Worm (Caenorhabditis elegans) whole organism, midembryonic: Measurements from ENCODE around the gene egl-20.

Source experiments
- T22C8.4 ChIP-seq: fragments of 200-800 bp; sonication (Bioruptor generic); IDR thresholded peaks from 2 replicates; pipeline ENCODE4 v1.3.6; 2022; ENCODE audit warnings: missing genetic modification characterization, missing compliant biosample characterization
- cog-1 ChIP-seq: sonication (generic microtip); optimal IDR thresholded peaks from 2 replicates; lab custom pipeline; 2016; ENCODE audit warnings: missing genetic modification characterization, missing compliant biosample characterization
- flt-1 ChIP-seq: fragments of 200-800 bp; sonication (Bioruptor generic); IDR thresholded peaks from 2 replicates; pipeline ENCODE4 v1.3.6; 2022; ENCODE audit warnings: missing genetic modification characterization, missing compliant biosample characterization
- klf-2 ChIP-seq: fragments of 200-800 bp; sonication (Bioruptor generic); conservative IDR thresholded peaks from 2 replicates; pipeline ENCODE4 v1.3.6; 2022; ENCODE audit warnings: missing genetic modification reagents, missing genetic modification characterization, missing compliant biosample characterization
- med-1 ChIP-seq: sonication (generic microtip); optimal IDR thresholded peaks from 2 replicates; lab custom pipeline; 2017; ENCODE audit warnings: missing genetic modification characterization, mild to moderate bottlenecking, missing compliant biosample characterization, antibody characterized with exemption, missing genetic modification reagents; ENCODE audit not compliant: insufficient read depth
- ref-1 ChIP-seq: fragments of 200-800 bp; sonication (Bioruptor generic); conservative IDR thresholded peaks from 2 replicates; pipeline ENCODE4 v1.3.6; 2022; ENCODE audit warnings: missing genetic modification reagents, missing genetic modification characterization, missing compliant biosample characterization
- tab-1 ChIP-seq: fragments of 200-800 bp; sonication (Bioruptor generic); IDR thresholded peaks from 2 replicates; pipeline ENCODE4 v1.3.6; 2022; ENCODE audit warnings: missing genetic modification characterization, missing compliant biosample characterization
- ztf-23 ChIP-seq: fragments of 200-800 bp; sonication (Bioruptor generic); IDR thresholded peaks from 2 replicates; pipeline ENCODE4 v1.3.6; 2022; ENCODE audit warnings: missing genetic modification reagents, missing genetic modification characterization, missing compliant biosample characterization
- ztf-29 ChIP-seq: fragments of 200-800 bp; sonication (Bioruptor generic); IDR thresholded peaks from 2 replicates; pipeline ENCODE4 v1.3.6; 2022; ENCODE audit warnings: missing genetic modification reagents, missing genetic modification characterization, missing compliant biosample characterization

egl-20 gene

DNA sequence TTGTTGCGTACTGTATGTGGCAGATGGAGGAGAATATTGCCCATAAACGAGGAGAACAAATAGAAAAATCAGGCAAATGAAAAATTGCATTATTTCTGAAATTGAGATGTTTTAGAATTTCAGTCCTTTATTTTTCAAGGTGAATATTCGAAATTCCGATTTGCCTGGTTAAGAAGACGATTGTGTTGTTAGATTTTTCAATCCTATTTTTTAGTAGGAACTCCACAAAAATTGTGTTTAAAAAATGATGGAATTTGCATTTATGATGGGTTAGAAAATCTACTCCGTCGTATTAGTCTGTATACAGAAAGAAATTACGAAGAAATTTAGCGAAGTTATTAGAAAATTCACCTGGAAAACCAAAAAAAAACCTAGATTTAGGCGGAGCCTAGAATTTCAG is at the start of gene egl-20:
Gene egl-20 (minus strand): TSS at position 101 of the 400 bp plus-strand sequence.
- TF ChIP-seq ztf-29 (GFP tag; lab: Robert Waterston, UW) (no peak), T22C8.4 (GFP tag; lab: Robert Waterston, UW) (no peak), med-1 (GFP tag; lab: Kevin White, UChicago) (no peak), tab-1 (GFP tag; lab: Robert Waterston, UW) (no peak), ref-1 (no peak), ztf-23 (GFP tag; lab: Robert Waterston, UW) (no peak), flt-1 (GFP tag; lab: Robert Waterston, UW) (no peak), cog-1 (tag; lab: Kevin White, UChicago) (no peak), klf-2 (no peak)

- TF ChIP-seq klf-2 (no peak), tab-1 (GFP tag; lab: Robert Waterston, UW) (no peak), ref-1 (no peak), ztf-29 (GFP tag; lab: Robert Waterston, UW) (no peak), med-1 (GFP tag; lab: Kevin White, UChicago) (no peak), ztf-23 (GFP tag; lab: Robert Waterston, UW) (no peak), T22C8.4 (GFP tag; lab: Robert Waterston, UW) (no peak), cog-1 (tag; lab: Kevin White, UChicago) (no peak), flt-1 (GFP tag; lab: Robert Waterston, UW) (no peak)
Observed at ce11 chrIV:9864778-9865177, 49.4 kb upstream of the egl-20 start, which contains the start of the genes K07F5.15 and K07F5.22. TSS of gene K07F5.15 (plus strand) at chrIV:9865078. TSS of gene K07F5.22 (plus strand) at chrIV:9865078.

DNA sequence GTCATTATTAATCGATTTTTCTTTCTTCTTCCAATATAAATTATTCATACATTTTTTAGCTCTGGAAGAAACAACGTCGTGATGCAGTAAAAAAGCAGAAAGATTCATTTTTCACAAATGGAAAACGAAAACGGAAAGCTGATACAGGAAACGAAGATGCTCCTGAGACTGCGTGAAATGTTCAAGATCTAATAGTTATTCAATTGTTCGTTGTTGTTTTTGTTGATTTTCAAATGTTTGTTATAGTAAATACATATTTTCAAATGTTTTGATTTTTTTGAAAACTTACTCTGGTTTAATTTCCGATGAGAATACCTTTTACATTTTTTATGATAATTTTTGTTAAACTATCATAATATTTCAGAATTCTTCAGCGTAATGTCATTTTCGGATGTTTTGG is 48.5 kb upstream of the egl-20 start, which contains the start of gene K07F5.16:
Gene K07F5.16 (plus strand): TSS at position 301 of the 400 bp plus-strand sequence.
- TF ChIP-seq klf-2 (no peak), med-1 (GFP tag; lab: Kevin White, UChicago) (no peak), flt-1 (GFP tag; lab: Robert Waterston, UW) (no peak), ref-1 (no peak), tab-1 (GFP tag; lab: Robert Waterston, UW) (no peak), T22C8.4 (GFP tag; lab: Robert Waterston, UW) (no peak)

DNA sequence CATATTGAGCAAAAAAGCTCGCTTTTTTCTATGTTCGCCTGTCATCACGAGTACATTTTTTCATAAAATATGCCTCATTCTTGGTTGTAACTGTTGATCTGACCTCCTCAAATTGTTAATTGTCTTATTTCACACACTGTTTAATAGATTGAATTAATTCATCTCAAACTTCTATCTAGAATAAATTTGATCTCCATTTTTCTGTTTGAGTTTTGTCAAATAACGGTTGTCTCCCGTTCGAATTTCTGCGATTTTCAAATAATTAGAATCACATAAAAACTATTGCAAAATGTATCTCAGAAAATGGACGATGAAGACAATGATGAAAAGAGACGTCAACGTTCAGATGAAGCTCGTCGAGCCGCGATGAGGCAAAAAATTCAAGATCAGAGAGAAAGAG is 46.6 kb upstream of the egl-20 start, which contains the start of gene K07F5.14:
Gene K07F5.14 (plus strand): TSS at position 301 of the 400 bp plus-strand sequence.
- TF ChIP-seq ztf-29 (GFP tag; lab: Robert Waterston, UW) = no peak
- no peak for TF ChIP-seq med-1 (GFP tag; lab: Kevin White, UChicago)
- TF ChIP-seq ztf-23 (GFP tag; lab: Robert Waterston, UW) = no peak
- TF ChIP-seq ref-1 = no peak
- no peak for TF ChIP-seq klf-2
- TF ChIP-seq tab-1 (GFP tag; lab: Robert Waterston, UW) = no peak
- TF ChIP-seq cog-1 (tag; lab: Kevin White, UChicago) = no peak
- TF ChIP-seq T22C8.4 (GFP tag; lab: Robert Waterston, UW) = no peak
- TF ChIP-seq flt-1 (GFP tag; lab: Robert Waterston, UW) = no peak

ce11 chrIV:9858970-9859369 is 43.6 kb upstream of the egl-20 start:
- TF ChIP-seq flt-1 (GFP tag; lab: Robert Waterston, UW) = no peak

DNA sequence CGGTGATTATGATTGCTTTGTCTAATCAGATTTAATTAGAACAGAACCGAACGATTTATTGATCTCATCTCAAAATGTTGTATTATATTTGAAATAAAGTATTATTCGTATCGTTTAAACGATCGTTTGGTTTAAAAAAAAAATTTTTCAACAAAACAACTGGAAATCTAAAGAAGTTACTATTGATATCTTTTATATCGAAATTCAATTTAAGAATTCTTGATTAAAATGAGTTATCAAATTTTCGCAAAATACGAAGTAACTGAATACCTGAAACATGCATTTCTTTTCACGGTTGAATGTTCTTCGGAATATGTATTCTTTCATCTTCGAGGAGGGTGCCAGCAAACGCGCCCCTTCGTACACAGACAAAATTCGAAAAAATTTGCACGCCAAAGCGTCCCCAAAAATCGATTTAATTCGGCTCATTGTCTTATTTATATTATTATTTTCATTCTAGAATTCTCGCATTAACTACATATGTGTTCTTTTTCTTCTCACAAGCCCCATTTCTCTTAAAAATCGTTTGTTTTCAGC is 42.7 kb upstream of the egl-20 start, which contains the start of gene npp-1:
Gene npp-1 (plus strand): TSS at position 537 of the 537 bp plus-strand sequence.
- TF ChIP-seq T22C8.4 (GFP tag; lab: Robert Waterston, UW) (no peak), klf-2 (no peak), ztf-29 (GFP tag; lab: Robert Waterston, UW) (no peak), cog-1 (tag; lab: Kevin White, UChicago) (no peak)

- TF ChIP-seq T22C8.4 (GFP tag; lab: Robert Waterston, UW) (no peak), klf-2 (no peak), flt-1 (GFP tag; lab: Robert Waterston, UW) (no peak), cog-1 (tag; lab: Kevin White, UChicago) (no peak), med-1 (GFP tag; lab: Kevin White, UChicago) (no peak), ref-1 (no peak), tab-1 (GFP tag; lab: Robert Waterston, UW) (no peak), ztf-29 (GFP tag; lab: Robert Waterston, UW) (no peak), ztf-23 (GFP tag; lab: Robert Waterston, UW) (no peak)
Observed at ce11 chrIV:9855712-9856111, 40.4 kb upstream of the egl-20 start, which contains the start of gene K07F5.12. TSS of gene K07F5.12 (plus strand) at chrIV:9856012.

ce11 chrIV:9854952-9855351 is 39.6 kb upstream of the egl-20 start:
- no peak for TF ChIP-seq ref-1
- no peak for TF ChIP-seq flt-1 (GFP tag; lab: Robert Waterston, UW)
- TF ChIP-seq tab-1 (GFP tag; lab: Robert Waterston, UW) = no peak
- TF ChIP-seq cog-1 (tag; lab: Kevin White, UChicago) = no peak

- TF ChIP-seq klf-2 (no peak), tab-1 (GFP tag; lab: Robert Waterston, UW) (no peak), ref-1 (no peak), med-1 (GFP tag; lab: Kevin White, UChicago) (no peak), T22C8.4 (GFP tag; lab: Robert Waterston, UW) (no peak), ztf-29 (GFP tag; lab: Robert Waterston, UW) (no peak)
Observed at ce11 chrIV:9852818-9853466, 37.6 kb upstream of the egl-20 start.

ce11 chrIV:9852250-9852649 is 36.9 kb upstream of the egl-20 start, which contains the start of gene ssq-1:
TSS of gene ssq-1 (plus strand) at chrIV:9852550.
- TF ChIP-seq med-1 (GFP tag; lab: Kevin White, UChicago) (no peak), ztf-29 (GFP tag; lab: Robert Waterston, UW) (no peak)
